Worm (Caenorhabditis elegans): ENCODE results near the gene srx-135.

DNA sequence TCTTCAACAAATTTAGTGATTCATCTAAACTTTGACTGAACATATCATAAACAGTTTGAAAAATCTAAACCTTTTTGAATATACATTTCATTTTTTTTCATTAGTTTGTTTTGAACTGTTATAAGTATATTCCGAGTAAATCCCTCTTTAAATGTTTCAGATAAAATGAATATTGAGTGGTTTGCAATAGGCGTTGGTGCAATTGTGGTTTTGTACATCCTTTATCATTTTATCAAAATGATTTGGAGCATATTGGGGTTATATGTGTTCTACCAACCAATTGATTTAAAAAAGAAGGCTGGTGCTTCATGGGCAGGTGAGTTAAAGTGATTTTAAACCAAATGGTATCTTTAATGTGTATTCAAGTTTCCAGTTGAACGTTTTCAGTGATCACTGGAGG, 45.4 kb downstream of the srx-135 start, which contains the start of gene stdh-3:
- TF ChIP-seq dao-5 (tag; optimal IDR thresholded peaks at IDR 0.05) (no peak), W03F9.2 (tag; optimal IDR thresholded peaks at IDR 0.05) (no peak)

Measured in whole organism, L4/young adult.